Fruit fly (Drosophila melanogaster) whole organism, wandering third instar larva: ENCODE results near the gene kipf.

Experiments
- Abd-B ChIP-seq: fragments of >200 bp; optimal IDR thresholded peaks from 2 replicates; lab custom pipeline; 2017; ENCODE audit warnings: missing biosample characterization, missing genetic modification characterization
- Dfd ChIP-seq: fragments of >200 bp; optimal IDR thresholded peaks from 2 replicates; lab custom pipeline; 2017; ENCODE audit warnings: missing biosample characterization, missing genetic modification characterization
- HLH106 ChIP-seq: fragments of 200-800 bp; optimal IDR thresholded peaks from 3 replicates; lab custom pipeline; 2019; ENCODE audit warnings: missing biosample characterization, mild to moderate bottlenecking, missing genetic modification characterization, moderate library complexity
- Mio ChIP-seq: sonication (Bioruptor generic); optimal IDR thresholded peaks from 2 replicates; lab custom pipeline; 2016; ENCODE audit warnings: missing biosample characterization, missing genetic modification characterization
- Myc ChIP-seq: fragments of >200 bp; optimal IDR thresholded peaks from 2 replicates; lab custom pipeline; 2017
- br ChIP-seq: fragments of 200-800 bp; sonication (Bioruptor generic); optimal IDR thresholded peaks from 2 replicates; lab custom pipeline; 2016; ENCODE audit warnings: missing biosample characterization, missing genetic modification characterization
- brk ChIP-seq: fragments of 200-800 bp; sonication (Bioruptor generic); optimal IDR thresholded peaks from 2 replicates; lab custom pipeline; 2016; ENCODE audit warnings: missing biosample characterization, mild to moderate bottlenecking, missing genetic modification characterization

DNA sequence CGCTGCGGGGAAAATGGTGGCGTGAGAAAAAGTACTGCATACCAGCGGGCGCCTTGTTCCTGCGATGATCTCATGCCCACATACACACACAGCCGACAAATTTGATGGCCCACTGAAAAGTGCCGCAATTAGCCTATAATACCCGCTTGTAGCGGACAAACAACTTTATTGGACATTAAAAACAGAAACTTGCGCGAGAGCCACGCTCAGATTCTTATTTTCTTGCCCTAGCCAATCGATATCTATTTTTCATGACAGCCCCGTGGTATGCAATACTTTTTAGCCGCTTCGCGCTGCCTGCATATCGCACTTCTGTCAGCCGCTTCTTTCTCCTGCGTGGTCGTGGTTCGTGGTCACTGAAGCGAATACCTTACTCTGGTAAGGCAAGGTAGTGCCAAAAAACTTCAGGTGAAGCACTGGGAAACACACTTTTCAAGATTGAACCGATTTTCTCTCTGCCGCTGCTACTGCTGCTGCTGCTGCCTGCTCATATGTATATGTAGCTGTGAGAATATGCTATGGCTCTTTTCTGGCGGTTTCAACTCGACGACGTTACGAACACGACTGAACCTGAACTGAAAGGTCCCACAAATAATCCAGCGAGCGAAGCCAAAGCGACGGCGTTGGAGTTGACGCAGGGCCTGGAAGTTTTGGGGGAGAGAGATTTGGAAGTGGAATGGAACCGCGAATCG is 27.3 kb upstream of the kipf start, which contains the start of gene CG17816:
- TF ChIP-seq Mio (GFP tag; lab: Kevin White, UChicago) (no peak), HLH106 (tag; lab: Kevin White, UChicago) (no peak), brk (GFP tag; lab: Kevin White, UChicago) (no peak), Dfd (GFP tag; lab: Kevin White, UChicago) (peak; percentile 29), Myc (lab: Kevin White, UChicago) (peak; percentile 78), br (GFP tag; lab: Kevin White, UChicago) (no peak), Abd-B (peak; percentile 66)
